Fruit fly (Drosophila melanogaster) whole organism, embryonic: ENCODE data around the gene Yif1.

ENCODE experiments used
- Atf3 ChIP-seq: fragments of 200-800 bp; sonication (Bioruptor generic); optimal IDR thresholded peaks from 3 replicates; lab custom pipeline; 2016; ENCODE audit warnings: missing biosample characterization, missing genetic modification characterization
- Bdp1 ChIP-seq: fragments of 200-800 bp; sonication (Bioruptor generic); optimal IDR thresholded peaks from 3 replicates; lab custom pipeline; 2016; ENCODE audit warnings: missing biosample characterization, missing genetic modification characterization
- CG10321 ChIP-seq: fragments of 200-800 bp; sonication (Bioruptor generic); IDR thresholded peaks from 2 replicates; pipeline ENCODE4 v1.3.6; 2022; ENCODE audit warnings: missing biosample characterization, missing genetic modification characterization
- CG10366 ChIP-seq: fragments of 200-800 bp; sonication (Bioruptor generic); IDR thresholded peaks from 2 replicates; pipeline ENCODE4 v1.3.6; 2022; ENCODE audit warnings: missing biosample characterization, missing genetic modification characterization
- CG10431 ChIP-seq: fragments of 200-800 bp; sonication (Bioruptor generic); optimal IDR thresholded peaks from 3 replicates; lab custom pipeline; 2018; ENCODE audit warnings: missing biosample characterization, mild to moderate bottlenecking, missing genetic modification characterization
- CG10543 ChIP-seq: fragments of 200-800 bp; sonication (Bioruptor generic); optimal IDR thresholded peaks from 3 replicates; lab custom pipeline; 2017; ENCODE audit warnings: missing biosample characterization, mild to moderate bottlenecking, missing genetic modification characterization, moderate library complexity
- CG11504 ChIP-seq: fragments of 200-800 bp; sonication (Bioruptor generic); optimal IDR thresholded peaks from 3 replicates; lab custom pipeline; 2019; ENCODE audit warnings: missing biosample characterization, mild to moderate bottlenecking, missing genetic modification characterization, moderate library complexity
- CG14667 ChIP-seq: fragments of 200-800 bp; sonication (Bioruptor generic); IDR thresholded peaks from 2 replicates; pipeline ENCODE4 v1.3.6; 2022; ENCODE audit warnings: missing biosample characterization, missing genetic modification characterization
- CG14860 ChIP-seq: fragments of 200-800 bp; sonication (Bioruptor generic); IDR thresholded peaks from 3 replicates; pipeline ENCODE4 v1.3.6; 2022; ENCODE audit warnings: missing biosample characterization, missing genetic modification characterization; ENCODE audit not compliant: partially characterized antibody
- CG15011 ChIP-seq: fragments of 200-800 bp; sonication (Bioruptor generic); optimal IDR thresholded peaks from 3 replicates; lab custom pipeline; 2018; ENCODE audit warnings: missing biosample characterization, mild to moderate bottlenecking, missing genetic modification characterization
- CG18599 ChIP-seq: fragments of 200-800 bp; sonication (Bioruptor generic); optimal IDR thresholded peaks from 3 replicates; lab custom pipeline; 2017; ENCODE audit warnings: missing biosample characterization, missing genetic modification characterization, mild to moderate bottlenecking, moderate library complexity, missing genetic modification reagents
- CG3163 ChIP-seq: fragments of 200-800 bp; sonication (Bioruptor generic); optimal IDR thresholded peaks from 3 replicates; lab custom pipeline; 2016; ENCODE audit warnings: missing biosample characterization, missing genetic modification characterization
- CG32532 ChIP-seq: fragments of 200-800 bp; sonication (Bioruptor generic); IDR thresholded peaks from 2 replicates; pipeline ENCODE4 v1.3.6; 2022; ENCODE audit warnings: missing biosample characterization, missing genetic modification characterization
- CG34224 ChIP-seq: fragments of 200-800 bp; sonication (Bioruptor generic); IDR thresholded peaks from 3 replicates; pipeline ENCODE4 v1.3.6; 2022; ENCODE audit warnings: missing biosample characterization, missing genetic modification characterization; ENCODE audit not compliant: partially characterized antibody
- CG34376 ChIP-seq: fragments of 200-800 bp; sonication (Bioruptor generic); optimal IDR thresholded peaks from 2 replicates; lab custom pipeline; 2018; ENCODE audit warnings: missing biosample characterization, mild to moderate bottlenecking, missing genetic modification characterization
- CG6791 ChIP-seq: fragments of 200-800 bp; sonication (Bioruptor generic); IDR thresholded peaks from 3 replicates; pipeline ENCODE4 v1.3.6; 2022; ENCODE audit warnings: missing biosample characterization, missing genetic modification characterization; ENCODE audit not compliant: partially characterized antibody
- CG7928 ChIP-seq: fragments of 200-800 bp; sonication (Bioruptor generic); optimal IDR thresholded peaks from 2 replicates; lab custom pipeline; 2017; ENCODE audit warnings: missing biosample characterization, mild to moderate bottlenecking, missing genetic modification characterization
- CG7987 ChIP-seq: fragments of 200-800 bp; sonication (Bioruptor generic); optimal IDR thresholded peaks from 2 replicates; lab custom pipeline; 2018; ENCODE audit warnings: missing biosample characterization, mild to moderate bottlenecking, missing genetic modification characterization, moderate library complexity
- CG8388 ChIP-seq: fragments of 200-800 bp; sonication (Bioruptor generic); optimal IDR thresholded peaks from 2 replicates; lab custom pipeline; 2019; ENCODE audit warnings: missing biosample characterization, mild to moderate bottlenecking, missing genetic modification characterization, moderate library complexity
- CG9609 ChIP-seq: fragments of 200-800 bp; sonication (Bioruptor generic); optimal IDR thresholded peaks from 3 replicates; lab custom pipeline; 2016; ENCODE audit warnings: missing biosample characterization, missing genetic modification characterization
- CG9817 ChIP-seq: fragments of 200-800 bp; sonication (Bioruptor generic); optimal IDR thresholded peaks from 2 replicates; lab custom pipeline; 2018; ENCODE audit warnings: missing biosample characterization, mild to moderate bottlenecking, missing genetic modification characterization, moderate library complexity
- CG9932 ChIP-seq: fragments of 200-800 bp; sonication (Bioruptor generic); IDR thresholded peaks from 2 replicates; pipeline ENCODE4 v1.3.6; 2022; ENCODE audit warnings: missing biosample characterization, missing genetic modification characterization
- Chrac-16 ChIP-seq: fragments of 200-800 bp; sonication (Bioruptor generic); optimal IDR thresholded peaks from 3 replicates; lab custom pipeline; 2016; ENCODE audit warnings: missing biosample characterization, missing genetic modification characterization
- D ChIP-seq, 2 experiments: fragments of 200-800 bp in 1 of 2; fragments of >200 bp in 1 of 2; sonication (Bioruptor generic) in 1 of 2; optimal IDR thresholded peaks; 2 replicates in 1 of 2; 3 replicates in 1 of 2; lab custom pipeline; 2017; ENCODE audit warnings: mild to moderate bottlenecking in 1 of 2, missing biosample characterization in 1 of 2, missing genetic modification characterization in 1 of 2, missing genetic modification reagents in 1 of 2
- Dbx ChIP-seq: fragments of 200-800 bp; sonication (Bioruptor generic); IDR thresholded peaks from 3 replicates; pipeline ENCODE4 v1.3.6; 2022; ENCODE audit warnings: missing biosample characterization, missing genetic modification characterization
- Dip2 ChIP-seq: fragments of 200-800 bp; sonication (Bioruptor generic); IDR thresholded peaks from 2 replicates; pipeline ENCODE4 v1.3.6; 2022; ENCODE audit warnings: missing biosample characterization, missing genetic modification characterization
- Gsc ChIP-seq: fragments of 200-800 bp; sonication (Bioruptor generic); IDR thresholded peaks from 2 replicates; pipeline ENCODE4 v1.3.6; 2022; ENCODE audit warnings: missing biosample characterization, missing genetic modification characterization
- HLH3B ChIP-seq: fragments of 200-800 bp; sonication (Bioruptor generic); IDR thresholded peaks from 2 replicates; pipeline ENCODE4 v1.3.6; 2022; ENCODE audit warnings: missing biosample characterization, missing genetic modification characterization
- Hmr ChIP-seq: fragments of 200-800 bp; sonication (Bioruptor generic); optimal IDR thresholded peaks from 3 replicates; lab custom pipeline; 2017; ENCODE audit warnings: mild to moderate bottlenecking, missing biosample characterization, missing genetic modification reagents, missing genetic modification characterization
- Hr78 ChIP-seq, 2 experiments: fragments of 200-800 bp in 1 of 2; fragments of >200 bp in 1 of 2; sonication (Bioruptor generic) in 1 of 2; optimal IDR thresholded peaks; 2 replicates each; lab custom pipeline; 2017 to 2019; ENCODE audit warnings: missing biosample characterization in 2 of 2, missing genetic modification characterization in 2 of 2, mild to moderate bottlenecking in 1 of 2, moderate library complexity in 1 of 2
- Med ChIP-seq: fragments of 200-800 bp; sonication (Bioruptor generic); peaks from one replicate; lab custom pipeline; 2016; ENCODE audit warnings: missing biosample characterization, missing genetic modification characterization, mild to moderate bottlenecking, inconsistent platforms, moderate library complexity
- Ptx1 ChIP-seq: fragments of 200-800 bp; sonication (Bioruptor generic); IDR thresholded peaks from 2 replicates; pipeline ENCODE4 v1.3.6; 2022; ENCODE audit warnings: missing biosample characterization, missing genetic modification characterization
- Rfx ChIP-seq: fragments of 200-800 bp; sonication (Bioruptor generic); IDR thresholded peaks from 2 replicates; pipeline ENCODE4 v1.3.6; 2022; ENCODE audit warnings: missing biosample characterization, missing genetic modification characterization
- Scr ChIP-seq: fragments of 200-800 bp; sonication (Bioruptor generic); IDR thresholded peaks from 2 replicates; pipeline ENCODE4 v1.3.6; 2022; ENCODE audit warnings: missing biosample characterization, missing genetic modification characterization; ENCODE audit not compliant: partially characterized antibody
- TFAM ChIP-seq: fragments of 200-800 bp; sonication (Bioruptor generic); optimal IDR thresholded peaks from 2 replicates; lab custom pipeline; 2017; ENCODE audit warnings: missing biosample characterization, missing genetic modification characterization, inconsistent platforms
- Usf ChIP-seq: fragments of 200-800 bp; sonication (Bioruptor generic); optimal IDR thresholded peaks from 2 replicates; lab custom pipeline; 2017; ENCODE audit warnings: missing genotype, missing biosample characterization, missing genetic modification characterization
- caup ChIP-seq: fragments of 200-800 bp; sonication (Bioruptor generic); optimal IDR thresholded peaks from 3 replicates; lab custom pipeline; 2017; ENCODE audit warnings: missing biosample characterization, mild to moderate bottlenecking, missing genetic modification characterization, moderate library complexity; ENCODE audit not compliant: severe bottlenecking
- ci ChIP-seq: fragments of 200-800 bp; sonication (Bioruptor generic); IDR thresholded peaks from 3 replicates; pipeline ENCODE4 v1.3.6; 2022; ENCODE audit warnings: missing biosample characterization, missing genetic modification characterization
- cwo ChIP-seq: fragments of 200-800 bp; sonication (Bioruptor generic); optimal IDR thresholded peaks from 3 replicates; lab custom pipeline; 2017; ENCODE audit warnings: missing biosample characterization, missing genetic modification characterization, mild to moderate bottlenecking, moderate library complexity, missing genetic modification reagents
- dysf ChIP-seq: fragments of 200-800 bp; sonication (Bioruptor generic); IDR thresholded peaks from 3 replicates; pipeline ENCODE4 v1.3.6; 2022; ENCODE audit warnings: missing biosample characterization, missing genetic modification characterization
- fu2 ChIP-seq: fragments of 200-800 bp; sonication (Bioruptor generic); optimal IDR thresholded peaks from 2 replicates; lab custom pipeline; 2016; ENCODE audit warnings: missing biosample characterization, missing genetic modification characterization
- jigr1 ChIP-seq: fragments of 200-800 bp; sonication (Bioruptor generic); IDR thresholded peaks from 3 replicates; pipeline ENCODE4 v1.3.6; 2022; ENCODE audit warnings: missing biosample characterization, missing genetic modification characterization
- lmd ChIP-seq: fragments of 200-800 bp; sonication (Bioruptor generic); IDR thresholded peaks from 2 replicates; pipeline ENCODE4 v1.3.6; 2022; ENCODE audit warnings: missing biosample characterization, missing genetic modification characterization
- p53 ChIP-seq: fragments of 200-800 bp; sonication (Bioruptor generic); optimal IDR thresholded peaks from 2 replicates; lab custom pipeline; 2016; ENCODE audit warnings: missing biosample characterization, missing genetic modification characterization
- row ChIP-seq: fragments of 200-800 bp; sonication (Bioruptor generic); IDR thresholded peaks from 3 replicates; pipeline ENCODE4 v1.3.6; 2022; ENCODE audit warnings: missing biosample characterization, missing genetic modification characterization
- stwl ChIP-seq: fragments of 200-800 bp; sonication (Bioruptor generic); optimal IDR thresholded peaks from 3 replicates; lab custom pipeline; 2018; ENCODE audit warnings: missing biosample characterization, mild to moderate bottlenecking, missing genetic modification characterization, moderate library complexity
- sug ChIP-seq: fragments of 200-800 bp; optimal IDR thresholded peaks from 2 replicates; lab custom pipeline; 2019; ENCODE audit warnings: missing biosample characterization, mild to moderate bottlenecking, missing genetic modification characterization, moderate library complexity
- vvl ChIP-seq: fragments of 200-800 bp; sonication (Bioruptor generic); IDR thresholded peaks from 2 replicates; pipeline ENCODE4 v1.3.6; 2022; ENCODE audit warnings: missing biosample characterization, missing genetic modification characterization
- zen2 ChIP-seq: fragments of 200-800 bp; sonication (Bioruptor generic); IDR thresholded peaks from 3 replicates; pipeline ENCODE4 v1.3.6; 2022; ENCODE audit warnings: missing biosample characterization, missing genetic modification characterization; ENCODE audit not compliant: partially characterized antibody

The Yif1 gene

DNA sequence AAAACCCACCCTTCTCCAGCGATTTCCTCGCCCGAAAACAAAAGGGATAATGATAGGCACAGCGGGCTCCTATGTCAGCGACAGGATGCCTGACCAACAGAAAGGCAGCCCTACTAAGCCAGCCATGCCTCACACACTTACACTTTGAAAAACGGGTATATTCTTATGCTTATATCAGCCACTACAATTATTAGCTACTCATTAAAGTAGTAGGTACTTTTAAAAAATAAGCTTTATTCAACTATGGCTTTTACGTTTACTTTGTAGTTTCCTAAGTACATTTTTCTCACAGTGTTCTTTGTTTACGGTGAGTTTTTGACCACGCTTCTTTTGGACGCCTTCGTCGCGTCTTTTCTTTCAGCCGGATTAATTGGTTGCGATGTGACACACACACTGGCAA is 27.5 kb upstream of the Yif1 start (continued):
- TF ChIP-seq CG6791 (GFP tag; lab: Robert Waterston, UW) (no peak), CG3163 (GFP tag; lab: Kevin White, UChicago) (no peak), CG15011 (GFP tag; lab: Kevin White, UChicago) (no peak), HLH3B (GFP tag; lab: Robert Waterston, UW) (no peak), CG10431 (GFP tag; lab: Kevin White, UChicago) (no peak), dysf (GFP tag; lab: Robert Waterston, UW) (peak; percentile 36; the same call in 1 of the 3 replicates), CG9932 (GFP tag; lab: Robert Waterston, UW) (peak; percentile 31; the same call in 1 of the 2 replicates), Usf (GFP tag; lab: Kevin White, UChicago) (no peak), vvl (GFP tag; lab: Robert Waterston, UW) (peak; percentile 36; the same call in 1 of the 2 replicates), jigr1 (GFP tag; lab: Robert Waterston, UW) (no peak), CG34376 (GFP tag; lab: Kevin White, UChicago) (no peak), sug (tag; lab: Kevin White, UChicago) (no peak), D (optimal IDR thresholded peaks at IDR 0.05; lab: Kevin White, UChicago) (no peak), D (GFP tag; optimal IDR thresholded peaks at IDR 0.05; lab: Kevin White, UChicago) (no peak), CG7928 (GFP tag; lab: Kevin White, UChicago) (no peak), CG8388 (no peak), Scr (GFP tag; lab: Robert Waterston, UW) (no peak), Bdp1 (GFP tag; lab: Kevin White, UChicago) (no peak), caup (GFP tag; lab: Kevin White, UChicago) (no peak), CG10543 (no peak), CG14667 (no peak), Hr78 (GFP tag; optimal IDR thresholded peaks at IDR 0.05; lab: Kevin White, UChicago) (no peak), lmd (GFP tag; lab: Robert Waterston, UW) (peak; percentile 42; the same call in 1 of the 2 replicates), fu2 (no peak), Chrac-16 (no peak), CG18599 (GFP tag; lab: Kevin White, UChicago) (peak; percentile 42), CG32532 (peak; percentile 41; the same call in 1 of the 2 replicates), Hmr (GFP tag; lab: Kevin White, UChicago) (no peak), Ptx1 (GFP tag; lab: Robert Waterston, UW) (peak; percentile 51), Atf3 (no peak), CG9609 (GFP tag; lab: Kevin White, UChicago) (no peak), TFAM (GFP tag; lab: Kevin White, UChicago) (no peak), CG7987 (GFP tag; lab: Kevin White, UChicago) (no peak), row (GFP tag; lab: Robert Waterston, UW) (no peak; the same call in 2 of the 3 replicates), cwo (GFP tag; lab: Kevin White, UChicago) (no peak), Dip2 (GFP tag; lab: Robert Waterston, UW) (no peak), stwl (tag; lab: Kevin White, UChicago) (no peak), CG9817 (tag; lab: Kevin White, UChicago) (peak; percentile 18), Gsc (GFP tag; lab: Robert Waterston, UW) (no peak), CG10321 (no peak), Dbx (peak; percentile 26; the same call in 1 of the 3 replicates), CG14860 (no peak), p53 (no peak), zen2 (GFP tag; lab: Robert Waterston, UW) (no peak), ci (GFP tag; lab: Robert Waterston, UW) (0 out of 3 replicates have a peak, but pooled peaks have one; percentile 29), CG11504 (peak; percentile 34), CG34224 (no peak), CG10366 (GFP tag; lab: Robert Waterston, UW) (peak; percentile 34; the same call in 1 of the 2 replicates), Rfx (GFP tag; lab: Robert Waterston, UW) (peak; percentile 51; the same call in 1 of the 2 replicates), Med (peak; percentile 59)
